Fruit fly (Drosophila melanogaster): ENCODE data around the gene CG2991.

Gene CG2991

DNA sequence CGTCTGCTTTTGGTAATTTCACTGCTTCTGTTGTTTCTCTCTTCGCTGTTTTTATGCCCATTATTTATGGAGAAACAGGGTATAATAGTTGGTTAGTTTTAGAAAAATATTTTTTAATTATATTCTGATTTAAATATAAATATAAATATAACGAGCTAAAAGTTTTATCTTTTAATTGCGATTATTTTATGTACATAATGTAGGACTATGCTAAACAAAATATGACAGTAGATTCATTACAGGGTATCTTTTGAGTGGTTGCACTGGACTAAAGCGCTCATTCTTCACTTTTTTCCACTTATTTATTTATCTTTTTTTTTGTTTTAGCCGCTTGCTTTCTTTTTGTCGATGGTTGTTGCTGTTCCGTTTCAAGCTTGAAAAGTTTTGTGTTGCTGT, 48.1 kb downstream of the CG2991 start (continued):
- peak; percentile 89 for TF ChIP-seq Sox102F (GFP tag; optimal IDR thresholded peaks at IDR 0.05)
- TF ChIP-seq CG17385 (GFP tag; optimal IDR thresholded peaks at IDR 0.05), result peak; percentile 56
- TF ChIP-seq tio (GFP tag; optimal IDR thresholded peaks at IDR 0.05), result peak; percentile 6
- TF ChIP-seq shn (GFP tag; optimal IDR thresholded peaks at IDR 0.05), result no peak
- TF ChIP-seq wdn (GFP tag; IDR thresholded peaks at IDR 0.05), result no peak
- TF ChIP-seq stc (GFP tag; IDR thresholded peaks at IDR 0.05), result peak; percentile 65
- peak; percentile 21 for TF ChIP-seq Abd-B (GFP tag; optimal IDR thresholded peaks at IDR 0.05)
- 0 out of 2 replicates have a peak, but pooled peaks have one; percentile 21 for TF ChIP-seq CG10959 (GFP tag; IDR thresholded peaks at IDR 0.05)
- no peak for TF ChIP-seq HLH4C (GFP tag; IDR thresholded peaks at IDR 0.05; ENCODE audit: partially characterized antibody)
- TF ChIP-seq salm (tag; optimal IDR thresholded peaks at IDR 0.05), result peak; percentile 4
- peak; percentile 57 for TF ChIP-seq CG2712 (tag; optimal IDR thresholded peaks at IDR 0.05)
- TF ChIP-seq hb (GFP tag; IDR thresholded peaks at IDR 0.05; ENCODE audit: partially characterized antibody), result no peak
- no peak for TF ChIP-seq Hey (tag; optimal IDR thresholded peaks at IDR 0.05)
- peak; percentile 65 for TF ChIP-seq CG6689 (GFP tag; IDR thresholded peaks at IDR 0.05)
- TF ChIP-seq bigmax (GFP tag; optimal IDR thresholded peaks at IDR 0.05), result no peak
- TF ChIP-seq Aef1 (GFP tag; IDR thresholded peaks at IDR 0.05), result peak; percentile 20; the same call in 1 of the 3 replicates
- TF ChIP-seq fd3F (GFP tag; optimal IDR thresholded peaks at IDR 0.05), result no peak
- peak; percentile 38 for TF ChIP-seq Hmr (GFP tag; optimal IDR thresholded peaks at IDR 0.05)
- TF ChIP-seq slbo (GFP tag; IDR thresholded peaks at IDR 0.05), result peak; percentile 71; the same call in 1 of the 2 replicates
- TF ChIP-seq CG7556 (GFP tag; optimal IDR thresholded peaks at IDR 0.05), result peak; percentile 26
- no peak for TF ChIP-seq crp (GFP tag; optimal IDR thresholded peaks at IDR 0.05)
- peak; percentile 25; the same call in 1 of the 2 replicates for TF ChIP-seq CG17328 (GFP tag; IDR thresholded peaks at IDR 0.05)
- peak; percentile 50 for TF ChIP-seq Drgx (GFP tag; IDR thresholded peaks at IDR 0.05)
- no peak for TF ChIP-seq Max (GFP tag; optimal IDR thresholded peaks at IDR 0.05)
- no peak for TF ChIP-seq Hr78 (GFP tag; optimal IDR thresholded peaks at IDR 0.05)
- no peak for TF ChIP-seq CG12744 (GFP tag; optimal IDR thresholded peaks at IDR 0.05)
- peak; percentile 50 for TF ChIP-seq Blimp-1 (GFP tag; optimal IDR thresholded peaks at IDR 0.05)
- TF ChIP-seq CG3726 (GFP tag; IDR thresholded peaks at IDR 0.05), result no peak
- TF ChIP-seq CG14441 (GFP tag; IDR thresholded peaks at IDR 0.05), result peak; percentile 34
- no peak for TF ChIP-seq Dfd (GFP tag; optimal IDR thresholded peaks at IDR 0.05)
- TF ChIP-seq tna (GFP tag; IDR thresholded peaks at IDR 0.05; ENCODE audit: partially characterized antibody), result no peak
- TF ChIP-seq CG8281 (tag; optimal IDR thresholded peaks at IDR 0.05), result no peak
- TF ChIP-seq CG18476 (GFP tag; optimal IDR thresholded peaks at IDR 0.05), result no peak
- peak; percentile 75 for TF ChIP-seq Sox100B (GFP tag; optimal IDR thresholded peaks at IDR 0.05)
- TF ChIP-seq lab (GFP tag; optimal IDR thresholded peaks at IDR 0.05), result peak; percentile 40
- no peak for TF ChIP-seq CG3838 (GFP tag; optimal IDR thresholded peaks at IDR 0.05)
- no peak for TF ChIP-seq CG12769 (tag; optimal IDR thresholded peaks at IDR 0.05)
- no peak for TF ChIP-seq CG11560 (tag; IDR thresholded peaks at IDR 0.05)
- TF ChIP-seq ewg (GFP tag; optimal IDR thresholded peaks at IDR 0.05), result peak; percentile 40
- TF ChIP-seq PHDP (tag; optimal IDR thresholded peaks at IDR 0.05), result peak; percentile 59
- TF ChIP-seq CG9817 (tag; optimal IDR thresholded peaks at IDR 0.05), result no peak
- peak; percentile 31 for TF ChIP-seq az2 (GFP tag; optimal IDR thresholded peaks at IDR 0.05)
- TF ChIP-seq CG32772 (GFP tag; IDR thresholded peaks at IDR 0.05), result 0 out of 2 replicates have a peak, but pooled peaks have one; percentile 48
- TF ChIP-seq vnd (GFP tag; IDR thresholded peaks at IDR 0.05; ENCODE audit: partially characterized antibody), result no peak
- no peak for TF ChIP-seq dati (GFP tag; IDR thresholded peaks at IDR 0.05)
- TF ChIP-seq z (GFP tag; IDR thresholded peaks at IDR 0.05), result 0 out of 3 replicates have a peak, but pooled peaks have one; percentile 9
- no peak for TF ChIP-seq CG7786 (GFP tag; optimal IDR thresholded peaks at IDR 0.05)
- TF ChIP-seq CG2875 (GFP tag; optimal IDR thresholded peaks at IDR 0.05), result peak; percentile 12

All from whole organism, embryonic.